Worm (Caenorhabditis elegans) whole organism, early embryonic: Measurements from ENCODE around the gene C18C4.7.

ENCODE experiments used
- ama-1 ChIP-seq: fragments of 150-350 bp; optimal IDR thresholded peaks from 2 replicates; lab custom pipeline; 2014
- flt-1 ChIP-seq: fragments of 200-800 bp; sonication (Bioruptor generic); IDR thresholded peaks from 2 replicates; pipeline ENCODE4 v1.3.6; 2022; ENCODE audit warnings: missing genetic modification characterization, missing compliant biosample characterization
- hmbx-1 ChIP-seq: sonication (generic microtip); optimal IDR thresholded peaks from 2 replicates; lab custom pipeline; 2016; ENCODE audit warnings: mild to moderate bottlenecking, missing genetic modification characterization, missing compliant biosample characterization
- hmg-4 ChIP-seq: fragments of 200-800 bp; sonication (Bioruptor generic); optimal IDR thresholded peaks from 2 replicates; lab custom pipeline; 2018; ENCODE audit warnings: mild to moderate bottlenecking, missing genetic modification characterization, missing compliant biosample characterization
- scrt-1 ChIP-seq: fragments of 200-800 bp; sonication (Bioruptor generic); IDR thresholded peaks from 2 replicates; pipeline ENCODE4 v1.3.6; 2022; ENCODE audit warnings: missing genetic modification characterization, missing compliant biosample characterization
- sea-1 ChIP-seq: fragments of 200-800 bp; sonication (Bioruptor generic); conservative IDR thresholded peaks from 2 replicates; pipeline ENCODE4 v1.3.6; 2022; ENCODE audit warnings: missing genetic modification characterization, missing compliant biosample characterization

DNA sequence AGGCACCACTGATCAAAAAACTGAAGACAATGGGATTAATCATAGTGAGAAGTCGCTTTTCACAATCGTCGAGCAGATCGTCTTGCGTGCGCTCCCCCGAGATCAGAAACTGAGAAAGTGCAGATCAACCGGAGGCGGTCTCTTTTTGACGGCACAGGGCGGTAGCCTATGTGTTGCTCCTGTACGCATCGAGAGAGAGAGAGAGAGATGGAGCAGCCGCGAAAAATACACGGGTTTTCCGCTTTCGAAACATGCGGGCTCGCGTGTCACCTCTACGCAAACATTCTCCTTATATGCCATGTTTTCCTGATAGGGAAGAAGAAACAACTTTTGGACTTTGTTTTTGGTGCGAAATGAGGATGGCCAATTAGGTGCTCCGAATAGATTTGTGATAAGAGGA lies 46.1 kb upstream of the C18C4.7 start, which contains the start of gene lrpc-1:
- no peak for TF ChIP-seq ama-1
- no peak for TF ChIP-seq sea-1
- no peak for TF ChIP-seq flt-1 (GFP tag; lab: Robert Waterston, UW)
- TF ChIP-seq hmg-4 (GFP tag; lab: Kevin White, UChicago), result no peak
- TF ChIP-seq scrt-1 (GFP tag; lab: Robert Waterston, UW), result no peak
- no peak for TF ChIP-seq hmbx-1 (tag; lab: Kevin White, UChicago)
